Fruit fly (Drosophila melanogaster): ENCODE measurements around the gene nonC.

DNA sequence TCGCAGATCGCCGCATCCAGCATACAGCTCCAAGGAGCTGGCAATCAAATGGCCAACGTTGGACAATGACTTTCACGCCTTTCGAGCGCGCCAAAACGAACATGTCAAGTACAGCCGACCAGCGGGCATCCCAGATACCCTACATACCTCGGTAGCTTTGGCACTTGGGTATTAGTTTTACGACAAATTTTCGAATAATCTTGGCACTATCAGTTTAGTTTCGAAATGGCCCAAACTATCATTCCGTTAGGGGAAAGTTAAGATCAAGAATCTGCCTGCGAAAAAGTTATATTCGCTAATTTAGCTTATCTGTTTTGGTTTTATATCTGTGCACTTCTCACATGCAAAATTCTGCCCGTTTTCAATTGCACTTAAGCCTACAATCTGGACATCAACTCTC lies 45.5 kb upstream of the nonC start:
- TF ChIP-seq CG11762 (GFP tag; optimal IDR thresholded peaks at IDR 0.05; ENCODE audit: insufficient read depth) (no peak), svp (GFP tag) (peak; percentile 68), Hr38 (GFP tag; optimal IDR thresholded peaks at IDR 0.05) (no peak), CG16779 (tag; optimal IDR thresholded peaks at IDR 0.05) (no peak), OdsH (GFP tag; optimal IDR thresholded peaks at IDR 0.05) (peak; percentile 32), eg (GFP tag; IDR thresholded peaks at IDR 0.05) (no peak), CG34406 (GFP tag; optimal IDR thresholded peaks at IDR 0.05) (no peak), CG10631 (GFP tag; optimal IDR thresholded peaks at IDR 0.05) (no peak), CG6276 (GFP tag; optimal IDR thresholded peaks at IDR 0.05) (no peak), fkh (GFP tag; optimal IDR thresholded peaks at IDR 0.05) (no peak)

Measured in whole organism, prepupa.